Worm (Caenorhabditis elegans): ENCODE measurements around the gene srm-3.

Gene srm-3

DNA sequence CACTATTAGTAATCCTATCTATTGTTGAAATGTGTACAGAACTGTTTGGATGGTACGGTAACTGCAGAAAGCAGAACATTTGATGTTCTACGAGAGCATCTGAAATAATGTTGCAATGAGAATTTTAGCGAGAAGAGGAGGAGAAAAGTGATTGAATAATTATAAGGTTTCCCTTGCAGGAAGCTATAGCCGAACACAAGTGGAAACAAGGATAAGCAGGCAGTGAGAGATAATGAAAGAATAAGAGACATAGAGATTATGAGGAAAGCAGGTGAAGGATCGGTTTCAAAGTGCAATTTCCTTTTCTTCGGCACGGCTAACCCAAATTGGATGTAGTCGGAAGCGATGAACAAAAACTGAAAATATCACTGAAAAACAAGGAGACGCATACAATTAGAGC is 6.9 kb upstream of the srm-3 start, which contains the start of gene del-2:
TSS of gene del-2 (minus strand) at position 101 of the 400 bp plus-strand sequence.
- TF ChIP-seq ceh-13 (GFP tag; optimal IDR thresholded peaks at IDR 0.05) (no peak), ceh-36 (tag; optimal IDR thresholded peaks at IDR 0.05) (no peak), scrt-1 (GFP tag; IDR thresholded peaks at IDR 0.05) (no peak), hnd-1 (tag; optimal IDR thresholded peaks at IDR 0.05) (no peak), tbx-11 (GFP tag; IDR thresholded peaks at IDR 0.05) (no peak), hmg-4 (GFP tag; optimal IDR thresholded peaks at IDR 0.05) (no peak), pes-1 (GFP tag; IDR thresholded peaks at IDR 0.05) (no peak), tra-4 (tag; optimal IDR thresholded peaks at IDR 0.05) (no peak)

DNA sequence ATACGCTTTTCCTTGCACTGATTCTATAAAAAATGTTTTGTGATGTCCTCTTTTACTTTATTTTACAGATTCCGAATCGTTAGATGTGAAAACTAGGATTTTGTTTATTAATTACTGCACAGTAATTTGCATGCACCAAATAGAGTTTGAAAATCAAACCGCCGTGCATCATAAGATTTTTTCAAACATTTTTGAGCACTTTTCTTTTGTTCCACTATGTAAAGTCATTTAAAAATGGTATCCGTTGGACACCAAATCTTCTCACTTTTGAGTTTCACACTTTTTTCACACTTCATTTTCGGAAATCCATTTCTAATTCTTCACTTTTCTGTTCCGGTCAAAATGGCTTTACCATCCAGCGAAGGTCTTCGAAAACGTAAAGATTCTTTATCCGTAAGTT is 5.6 kb upstream of the srm-3 start, which contains the start of gene degl-2:
TSS of gene degl-2 (plus strand) at position 301 of the 400 bp plus-strand sequence.
- TF ChIP-seq F13C5.2 (tag; optimal IDR thresholded peaks at IDR 0.05) = no peak
- TF ChIP-seq tbx-11 (GFP tag; IDR thresholded peaks at IDR 0.05) = no peak
- no peak for TF ChIP-seq tra-4 (tag; optimal IDR thresholded peaks at IDR 0.05)
- TF ChIP-seq ama-1 (optimal IDR thresholded peaks at IDR 0.05) = no peak
- no peak for TF ChIP-seq ceh-36 (tag; optimal IDR thresholded peaks at IDR 0.05)
- no peak for TF ChIP-seq B0310.2 (tag; optimal IDR thresholded peaks at IDR 0.05)
- no peak for TF ChIP-seq hnd-1 (tag; optimal IDR thresholded peaks at IDR 0.05)
- no peak for TF ChIP-seq sea-1 (GFP tag; conservative IDR thresholded peaks at IDR 0.05)
- TF ChIP-seq ets-7 (tag; optimal IDR thresholded peaks at IDR 0.05) = no peak
- TF ChIP-seq hmg-4 (GFP tag; optimal IDR thresholded peaks at IDR 0.05) = no peak
- TF ChIP-seq scrt-1 (GFP tag; IDR thresholded peaks at IDR 0.05) = no peak

DNA sequence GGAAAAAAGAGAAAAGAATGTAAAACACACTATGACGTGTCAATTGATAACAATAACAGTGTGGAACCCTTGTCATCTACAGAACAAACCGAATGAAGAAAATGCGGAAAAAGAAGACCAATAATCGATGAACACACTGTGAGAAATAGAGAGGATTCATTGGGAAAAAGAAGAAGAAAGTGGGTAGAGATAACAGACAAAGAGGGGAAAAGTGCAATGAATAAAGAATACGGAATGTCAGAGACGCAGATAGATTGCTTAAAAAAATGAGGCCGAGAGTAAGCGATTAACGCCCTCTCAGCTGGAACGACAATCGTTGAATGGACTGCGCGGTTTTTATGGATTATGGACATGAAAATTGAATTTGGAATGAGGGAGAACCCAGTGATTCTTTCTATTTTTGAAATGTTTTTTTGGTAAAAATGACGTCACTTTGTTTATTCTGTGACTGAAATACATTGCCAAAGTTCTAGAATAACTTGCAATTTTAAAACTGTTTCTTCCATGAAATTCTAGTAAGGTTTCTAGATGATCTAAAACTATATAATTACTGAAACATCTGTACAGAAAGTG is 907 bp upstream of the srm-3 start, which contains the start of gene amph-1:
TSS of gene amph-1 (minus strand) at position 85 of the 573 bp plus-strand sequence.
- TF ChIP-seq F13C5.2 (tag; optimal IDR thresholded peaks at IDR 0.05) (peak; percentile 1), ceh-36 (tag; optimal IDR thresholded peaks at IDR 0.05) (no peak), ceh-13 (GFP tag; optimal IDR thresholded peaks at IDR 0.05) (no peak)

DNA sequence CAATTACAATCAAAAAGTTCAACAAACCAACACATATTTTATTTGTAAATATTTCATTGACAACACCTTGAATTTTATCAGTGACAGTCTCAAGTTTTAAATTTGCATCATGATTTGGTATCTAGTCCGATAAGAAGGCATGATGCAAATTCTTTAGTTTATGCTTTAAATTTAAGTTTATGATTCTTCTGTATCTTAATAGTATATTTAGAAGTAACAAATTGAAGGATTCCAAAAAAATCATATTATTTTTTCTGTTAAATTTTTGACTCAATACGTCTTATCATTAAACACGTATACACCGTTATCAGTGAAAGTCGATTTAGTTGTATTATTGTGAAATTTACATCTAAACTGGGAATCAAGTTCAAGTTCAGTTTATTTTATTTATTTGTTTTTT is 2.5 kb downstream of the srm-3 start, which contains the start of gene chca-1:
TSS of gene chca-1 (plus strand) at position 161 of the 400 bp plus-strand sequence.
- TF ChIP-seq B0310.2 (tag; optimal IDR thresholded peaks at IDR 0.05) (no peak), pes-1 (GFP tag; IDR thresholded peaks at IDR 0.05) (no peak), tbx-37 (GFP tag; conservative IDR thresholded peaks at IDR 0.05) (no peak), hmbx-1 (tag; optimal IDR thresholded peaks at IDR 0.05) (no peak), ceh-13 (GFP tag; optimal IDR thresholded peaks at IDR 0.05) (no peak), hmg-4 (GFP tag; optimal IDR thresholded peaks at IDR 0.05) (no peak), tra-4 (tag; optimal IDR thresholded peaks at IDR 0.05) (no peak), hnd-1 (tag; optimal IDR thresholded peaks at IDR 0.05) (no peak), tbx-11 (GFP tag; IDR thresholded peaks at IDR 0.05) (no peak), scrt-1 (GFP tag; IDR thresholded peaks at IDR 0.05) (no peak), ama-1 (optimal IDR thresholded peaks at IDR 0.05) (no peak), aly-1 (tag; optimal IDR thresholded peaks at IDR 0.05) (no peak), sea-1 (GFP tag; conservative IDR thresholded peaks at IDR 0.05) (no peak)

DNA sequence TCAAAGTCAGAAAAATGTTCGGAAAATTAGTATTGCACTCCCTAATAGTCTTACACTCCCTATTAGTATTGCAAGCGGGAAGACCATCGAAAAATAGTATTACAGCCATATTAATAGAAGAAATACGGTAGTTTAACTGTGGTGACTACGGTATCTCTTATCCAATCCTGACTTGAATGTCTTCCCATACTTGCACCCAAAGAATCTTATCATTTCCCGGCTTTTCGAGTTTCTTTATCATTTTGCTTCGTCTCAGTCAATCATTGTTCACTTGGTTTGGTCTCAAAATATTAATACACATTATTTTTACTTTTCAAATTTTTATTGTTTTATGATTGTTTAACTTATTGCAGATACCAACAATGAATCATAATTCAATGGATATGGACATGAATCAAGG is 4.4 kb downstream of the srm-3 start, which contains the start of gene F58G6.3:
TSS of gene F58G6.3 (plus strand) at position 352 of the 400 bp plus-strand sequence.
- TF ChIP-seq F13C5.2 (tag; optimal IDR thresholded peaks at IDR 0.05) (no peak), tbx-37 (GFP tag; conservative IDR thresholded peaks at IDR 0.05) (no peak), hmbx-1 (tag; optimal IDR thresholded peaks at IDR 0.05) (no peak), B0310.2 (tag; optimal IDR thresholded peaks at IDR 0.05) (no peak), tra-4 (tag; optimal IDR thresholded peaks at IDR 0.05) (no peak), ceh-13 (GFP tag; optimal IDR thresholded peaks at IDR 0.05) (no peak), sea-1 (GFP tag; conservative IDR thresholded peaks at IDR 0.05) (no peak), ceh-36 (tag; optimal IDR thresholded peaks at IDR 0.05) (no peak), scrt-1 (GFP tag; IDR thresholded peaks at IDR 0.05) (no peak), hnd-1 (tag; optimal IDR thresholded peaks at IDR 0.05) (no peak), ama-1 (optimal IDR thresholded peaks at IDR 0.05) (no peak), flt-1 (GFP tag; IDR thresholded peaks at IDR 0.05) (no peak)

DNA sequence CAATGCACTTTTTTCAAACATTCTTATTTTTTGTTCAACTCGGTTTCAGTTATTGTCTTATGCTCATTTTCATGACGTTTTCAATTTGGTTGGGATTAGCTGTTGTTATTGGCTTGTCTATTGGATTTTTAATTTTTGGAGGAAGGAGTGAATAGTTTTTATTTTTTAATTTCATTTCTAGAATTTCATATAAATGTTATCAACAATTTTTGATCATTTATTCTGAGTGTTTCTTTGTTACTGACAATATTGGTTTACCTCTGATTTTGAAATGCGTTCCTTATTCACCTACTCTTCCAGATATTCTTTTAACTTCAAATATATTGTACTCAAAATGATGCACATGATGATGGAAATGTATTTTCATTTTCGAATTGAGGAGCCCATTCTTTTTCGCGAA is 5.2 kb downstream of the srm-3 start, which contains the start of gene F58G6.7:
TSS of gene F58G6.7 (plus strand) at position 301 of the 400 bp plus-strand sequence.
- TF ChIP-seq pes-1 (GFP tag; IDR thresholded peaks at IDR 0.05) = no peak
- no peak for TF ChIP-seq F13C5.2 (tag; optimal IDR thresholded peaks at IDR 0.05)
- TF ChIP-seq scrt-1 (GFP tag; IDR thresholded peaks at IDR 0.05) = no peak
- no peak for TF ChIP-seq B0310.2 (tag; optimal IDR thresholded peaks at IDR 0.05)
- TF ChIP-seq hmbx-1 (tag; optimal IDR thresholded peaks at IDR 0.05) = no peak

DNA sequence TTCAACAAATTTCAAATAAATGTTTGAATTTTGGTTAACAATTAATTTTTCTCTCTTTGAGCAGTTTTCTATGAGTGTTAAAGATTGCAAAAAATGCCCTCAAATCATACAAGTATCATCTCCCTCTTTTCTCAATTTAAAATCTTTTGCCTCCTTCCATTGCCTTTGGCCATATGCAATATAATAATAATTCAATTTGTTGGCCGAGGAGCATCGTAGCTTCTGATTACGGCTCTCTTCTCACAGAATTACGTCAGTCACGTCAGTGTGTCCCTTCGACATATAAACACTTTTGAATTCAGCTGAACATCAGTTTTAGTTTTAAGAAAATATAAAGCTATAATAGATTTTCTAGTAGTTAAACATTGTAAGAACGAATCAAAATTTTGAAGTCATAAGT is 6.8 kb downstream of the srm-3 start:
- TF ChIP-seq B0310.2 (tag; optimal IDR thresholded peaks at IDR 0.05) = no peak
- no peak for TF ChIP-seq ceh-36 (tag; optimal IDR thresholded peaks at IDR 0.05)

DNA sequence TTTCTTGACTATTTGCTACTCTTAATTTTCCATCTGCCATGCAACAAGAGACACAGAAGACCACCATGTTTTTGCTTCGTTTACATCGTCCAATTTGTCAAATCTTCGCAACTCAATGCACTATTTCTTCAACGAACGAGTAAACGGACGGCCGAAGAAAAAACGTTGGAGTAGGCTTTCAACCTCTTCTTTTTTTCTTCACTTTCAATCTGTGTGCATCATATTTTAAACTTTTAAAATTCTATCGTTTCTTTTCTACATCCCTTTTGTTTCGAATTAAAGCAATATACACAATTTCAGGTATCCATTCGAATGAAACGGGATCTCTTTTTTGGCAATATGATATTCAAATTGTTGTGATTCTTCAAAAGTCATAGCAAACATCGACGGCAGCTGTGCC is 9.0 kb downstream of the srm-3 start, which contains the start of gene acc-1:
TSS of gene acc-1 (plus strand) at position 301 of the 400 bp plus-strand sequence.
- TF ChIP-seq hmbx-1 (tag; optimal IDR thresholded peaks at IDR 0.05) (no peak), ets-7 (tag; optimal IDR thresholded peaks at IDR 0.05) (no peak), flt-1 (GFP tag; IDR thresholded peaks at IDR 0.05) (no peak), hnd-1 (tag; optimal IDR thresholded peaks at IDR 0.05) (no peak), ceh-36 (tag; optimal IDR thresholded peaks at IDR 0.05) (no peak), tbx-37 (GFP tag; conservative IDR thresholded peaks at IDR 0.05) (no peak), sea-1 (GFP tag; conservative IDR thresholded peaks at IDR 0.05) (no peak), pes-1 (GFP tag; IDR thresholded peaks at IDR 0.05) (no peak), hmg-4 (GFP tag; optimal IDR thresholded peaks at IDR 0.05) (no peak), aly-1 (tag; optimal IDR thresholded peaks at IDR 0.05) (no peak), B0310.2 (tag; optimal IDR thresholded peaks at IDR 0.05) (no peak), tbx-11 (GFP tag; IDR thresholded peaks at IDR 0.05) (no peak)
